Fruit fly (Drosophila melanogaster): ENCODE results near the gene CG7025.

CG7025 gene

DNA sequence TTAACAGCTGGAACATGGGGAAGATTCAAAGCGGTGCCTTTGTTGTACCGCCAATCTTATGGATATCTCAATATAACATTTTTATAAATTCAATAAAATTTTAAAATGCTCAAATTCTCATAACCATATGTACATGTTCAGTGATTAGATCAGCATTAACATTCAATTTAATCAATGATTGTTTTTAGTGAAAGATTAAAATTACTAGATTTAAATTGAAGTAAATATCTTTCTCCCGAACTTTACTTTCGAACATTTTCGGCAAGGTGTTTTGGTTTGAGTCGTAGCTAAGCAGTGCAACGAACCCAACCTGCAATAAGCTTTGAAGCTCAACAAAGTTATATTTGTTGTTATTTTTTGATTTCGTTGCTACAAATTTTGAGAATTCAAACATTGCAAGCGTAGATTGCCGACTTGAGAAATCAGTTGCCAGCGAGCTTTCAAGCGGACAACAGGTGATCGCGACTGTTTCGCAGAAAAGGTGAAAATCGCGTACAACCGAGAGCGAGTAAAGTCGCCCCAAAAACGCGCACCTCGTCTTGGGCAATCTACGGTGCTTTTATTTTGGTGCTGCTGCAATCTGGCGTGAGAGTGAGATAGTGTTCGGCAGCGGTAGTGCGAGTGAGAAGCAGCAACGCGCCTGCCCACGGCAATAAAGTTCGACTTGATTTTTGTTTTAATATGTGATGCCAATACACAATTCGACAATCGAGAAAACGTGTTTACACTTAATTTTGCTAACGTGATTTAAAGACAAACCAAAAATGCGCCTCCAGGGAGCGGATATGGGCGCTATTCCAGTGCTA is 10.1 kb upstream of the CG7025 start, which contains the start of gene Tep3:
Gene Tep3 (plus strand): TSS at position 423 of the 806 bp plus-strand sequence.
- TF ChIP-seq Sin3A (optimal IDR thresholded peaks at IDR 0.05) (no peak), psq (optimal IDR thresholded peaks at IDR 0.05) (no peak), insv (optimal IDR thresholded peaks at IDR 0.05) (no peak), ttk (optimal IDR thresholded peaks at IDR 0.05) (no peak), h (optimal IDR thresholded peaks at IDR 0.05) (no peak), Myc (optimal IDR thresholded peaks at IDR 0.05) (no peak)

dm6 chr2L:7701417-7701816 is 8.9 kb upstream of the CG7025 start, which contains the start of gene Tep2:
Gene Tep2, minus strand, starts transcription at chr2L:7701601.
- TF ChIP-seq h (optimal IDR thresholded peaks at IDR 0.05) (no peak), Sin3A (optimal IDR thresholded peaks at IDR 0.05) (no peak), psq (optimal IDR thresholded peaks at IDR 0.05) (no peak), insv (optimal IDR thresholded peaks at IDR 0.05) (no peak), Myc (optimal IDR thresholded peaks at IDR 0.05) (no peak), ttk (optimal IDR thresholded peaks at IDR 0.05) (no peak)

dm6 chr2L:7690961-7691360 is 1.5 kb downstream of the CG7025 start, which contains the start of gene CG18585:
Gene CG18585, minus strand, starts transcription at chr2L:7691061.
- TF ChIP-seq psq (optimal IDR thresholded peaks at IDR 0.05) (no peak), insv (optimal IDR thresholded peaks at IDR 0.05) (no peak), Sin3A (optimal IDR thresholded peaks at IDR 0.05) (no peak), ttk (optimal IDR thresholded peaks at IDR 0.05) (no peak), Myc (optimal IDR thresholded peaks at IDR 0.05) (no peak), h (optimal IDR thresholded peaks at IDR 0.05) (no peak)

dm6 chr2L:7690449-7690848 is 2.0 kb downstream of the CG7025 start:
- no peak for TF ChIP-seq psq (optimal IDR thresholded peaks at IDR 0.05)
- no peak for TF ChIP-seq ttk (optimal IDR thresholded peaks at IDR 0.05)
- TF ChIP-seq Myc (optimal IDR thresholded peaks at IDR 0.05) = no peak
- no peak for TF ChIP-seq Sin3A (optimal IDR thresholded peaks at IDR 0.05)
- TF ChIP-seq h (optimal IDR thresholded peaks at IDR 0.05) = no peak
- TF ChIP-seq insv (optimal IDR thresholded peaks at IDR 0.05) = no peak

DNA sequence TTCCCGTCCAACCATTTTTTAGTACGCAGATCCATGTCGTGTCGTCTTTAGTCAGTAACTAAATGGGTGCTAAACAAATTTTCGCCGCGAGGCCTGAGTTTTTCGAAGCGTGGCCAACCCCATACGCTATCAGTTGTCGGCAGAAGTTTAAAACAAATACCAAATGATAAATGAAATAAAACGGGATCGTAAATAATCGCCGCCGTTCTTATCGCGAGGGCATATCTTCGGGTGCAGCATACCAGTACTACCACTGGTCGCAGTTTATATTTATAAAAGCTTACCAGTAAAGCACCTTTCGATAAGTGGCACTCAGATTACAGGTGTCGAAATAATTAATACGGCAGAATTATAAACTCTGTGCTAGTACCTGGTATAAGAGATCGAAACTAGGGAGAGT is 7.2 kb downstream of the CG7025 start:
- no peak for TF ChIP-seq ttk (optimal IDR thresholded peaks at IDR 0.05)
- TF ChIP-seq h (optimal IDR thresholded peaks at IDR 0.05) = no peak
- TF ChIP-seq Myc (optimal IDR thresholded peaks at IDR 0.05) = no peak
- TF ChIP-seq Sin3A (optimal IDR thresholded peaks at IDR 0.05) = no peak
- no peak for TF ChIP-seq insv (optimal IDR thresholded peaks at IDR 0.05)
- no peak for TF ChIP-seq psq (optimal IDR thresholded peaks at IDR 0.05)

DNA sequence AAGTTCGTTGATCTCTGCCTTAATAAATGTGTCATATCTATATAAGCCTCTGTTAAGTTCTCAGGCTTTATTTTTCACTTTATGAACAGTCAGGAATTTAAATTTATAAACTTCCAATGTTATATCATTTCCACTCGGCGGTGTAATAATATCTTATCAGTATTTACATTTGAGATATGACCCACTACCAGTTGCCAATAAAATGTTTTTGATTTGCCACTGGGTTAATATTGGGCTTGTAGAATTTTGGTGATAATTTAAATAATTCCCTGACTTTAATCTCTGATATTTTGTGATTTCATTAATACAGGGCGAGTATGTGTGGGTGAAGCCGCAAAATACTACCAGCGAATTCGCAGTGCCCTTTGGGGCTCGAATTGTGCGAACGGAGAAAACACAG is 12.2 kb downstream of the CG7025 start:
- TF ChIP-seq insv (optimal IDR thresholded peaks at IDR 0.05) (no peak), Myc (optimal IDR thresholded peaks at IDR 0.05) (no peak)

DNA sequence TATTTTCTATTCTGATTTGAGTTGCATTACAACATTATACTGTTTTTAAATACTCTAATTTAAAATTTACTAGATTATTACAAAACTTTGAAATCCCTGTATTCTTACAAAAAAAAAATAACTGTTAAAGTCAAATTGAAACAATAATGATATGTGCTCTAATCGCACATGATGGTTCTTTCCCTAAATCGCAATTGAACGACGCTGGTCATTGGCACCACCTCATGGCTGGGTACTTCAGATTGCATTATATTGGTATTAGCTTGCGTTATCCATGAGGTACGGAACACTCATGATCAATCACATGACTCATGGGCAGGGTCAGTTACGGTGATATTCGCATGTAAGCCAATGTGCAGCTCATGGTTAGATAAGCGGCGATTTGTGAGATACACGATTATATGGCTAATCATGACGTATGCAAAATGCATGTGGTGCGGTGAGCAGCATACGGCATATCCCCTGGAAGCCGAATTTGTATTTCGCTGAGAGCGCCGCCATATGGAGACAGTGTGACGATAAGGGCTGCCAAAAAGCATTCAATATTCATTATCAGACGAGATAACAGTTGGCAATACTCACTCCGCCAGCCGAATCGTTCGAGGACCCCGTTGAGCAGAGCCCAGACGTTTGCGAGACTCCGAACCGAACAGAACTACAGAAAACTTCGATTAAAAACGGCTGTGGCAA is 14.2 kb downstream of the CG7025 start:
- TF ChIP-seq Myc (optimal IDR thresholded peaks at IDR 0.05) (no peak), ttk (optimal IDR thresholded peaks at IDR 0.05) (no peak), h (optimal IDR thresholded peaks at IDR 0.05) (no peak), Sin3A (optimal IDR thresholded peaks at IDR 0.05) (no peak), psq (optimal IDR thresholded peaks at IDR 0.05) (no peak), insv (optimal IDR thresholded peaks at IDR 0.05) (no peak)

DNA sequence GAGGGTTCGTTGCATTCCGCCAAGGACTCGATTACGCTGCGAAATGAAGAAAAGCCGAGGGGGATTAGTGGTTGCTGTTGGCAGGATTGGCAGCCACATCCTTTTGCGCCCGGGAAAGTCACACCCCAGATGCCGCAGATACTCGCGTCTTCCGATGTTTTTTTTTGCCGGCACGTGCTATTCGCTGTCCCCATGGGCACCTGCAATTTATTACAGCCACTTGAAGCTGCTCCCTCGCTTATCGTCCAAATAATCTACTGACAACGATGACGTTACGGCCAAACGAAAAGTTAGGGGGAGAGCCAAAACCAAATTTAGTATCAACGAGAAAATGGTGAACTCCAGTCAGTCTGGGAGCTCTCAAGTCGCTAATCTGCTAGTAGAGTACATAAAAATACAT is 15.5 kb downstream of the CG7025 start:
- TF ChIP-seq psq (optimal IDR thresholded peaks at IDR 0.05) = no peak
- TF ChIP-seq ttk (optimal IDR thresholded peaks at IDR 0.05) = no peak
- no peak for TF ChIP-seq h (optimal IDR thresholded peaks at IDR 0.05)
- no peak for TF ChIP-seq insv (optimal IDR thresholded peaks at IDR 0.05)
- no peak for TF ChIP-seq Myc (optimal IDR thresholded peaks at IDR 0.05)
- no peak for TF ChIP-seq Sin3A (optimal IDR thresholded peaks at IDR 0.05)

DNA sequence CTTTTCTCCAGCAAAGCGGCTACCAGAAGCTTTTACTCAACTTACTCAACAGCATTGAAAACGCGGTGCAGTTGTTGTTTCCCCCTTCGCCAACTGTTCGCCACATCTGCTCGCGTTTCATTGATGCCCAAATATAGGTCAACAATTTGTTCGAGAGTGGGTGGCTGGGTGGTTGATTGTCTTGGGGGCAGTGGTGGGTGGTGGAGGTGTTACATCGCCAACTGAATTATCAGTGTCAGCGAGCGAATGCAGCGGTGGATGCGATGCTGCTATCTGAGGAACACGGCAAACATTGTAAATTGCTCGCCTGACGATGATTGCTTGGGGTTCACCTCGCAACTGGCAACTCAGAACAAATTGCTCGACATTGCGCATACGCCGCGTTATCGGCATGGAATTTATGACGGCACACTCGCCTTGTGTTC is 16.7 kb downstream of the CG7025 start:
- TF ChIP-seq psq (optimal IDR thresholded peaks at IDR 0.05) (no peak), ttk (optimal IDR thresholded peaks at IDR 0.05) (no peak), insv (optimal IDR thresholded peaks at IDR 0.05) (no peak), Sin3A (optimal IDR thresholded peaks at IDR 0.05) (no peak), h (optimal IDR thresholded peaks at IDR 0.05) (no peak), Myc (optimal IDR thresholded peaks at IDR 0.05) (no peak)

dm6 chr2L:7675028-7675749 is 17.3 kb downstream of the CG7025 start, which contains the start of gene Slob:
Gene Slob, minus strand, starts transcription at chr2L:7675078.
- TF ChIP-seq Myc (optimal IDR thresholded peaks at IDR 0.05) (no peak), psq (optimal IDR thresholded peaks at IDR 0.05) (no peak), insv (optimal IDR thresholded peaks at IDR 0.05) (no peak), ttk (optimal IDR thresholded peaks at IDR 0.05) (no peak), Sin3A (optimal IDR thresholded peaks at IDR 0.05) (no peak), h (optimal IDR thresholded peaks at IDR 0.05) (no peak)

dm6 chr2L:7665747-7666146 is 26.7 kb downstream of the CG7025 start, which contains the start of gene Myo28B1:
Gene Myo28B1, plus strand, starts transcription at chr2L:7666047.
- TF ChIP-seq Sin3A (optimal IDR thresholded peaks at IDR 0.05) (no peak), ttk (optimal IDR thresholded peaks at IDR 0.05) (no peak), psq (optimal IDR thresholded peaks at IDR 0.05) (no peak), h (optimal IDR thresholded peaks at IDR 0.05) (no peak), insv (optimal IDR thresholded peaks at IDR 0.05) (no peak), Myc (optimal IDR thresholded peaks at IDR 0.05) (no peak)
